Worm (Caenorhabditis elegans): Measurements from ENCODE around the gene K09H11.11.

Gene K09H11.11

DNA sequence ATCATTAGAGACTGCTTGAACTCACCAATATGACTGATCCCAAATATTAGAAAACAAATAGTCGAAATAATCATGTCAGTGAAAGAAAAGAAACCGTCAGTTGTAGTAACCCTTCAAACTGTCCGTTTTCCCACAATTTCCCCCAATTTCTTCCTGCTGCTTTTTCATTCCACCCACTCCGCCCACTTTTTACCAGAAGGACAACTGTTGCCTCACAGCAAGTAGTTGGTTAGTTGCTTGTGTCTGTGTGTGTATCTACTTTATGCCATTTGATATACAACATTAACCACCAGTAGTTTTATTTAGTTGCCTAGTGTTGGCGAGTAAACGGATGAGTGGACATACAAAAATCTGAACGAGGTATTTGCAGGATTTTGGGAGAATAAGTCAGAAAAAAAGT, 38.5 kb downstream of the K09H11.11 start, which contains the start of gene K09H11.9:
K09H11.9 (minus strand) TSS at position 101 of the 400 bp plus-strand sequence.
- TF ChIP-seq hnd-1 (tag; optimal IDR thresholded peaks at IDR 0.05) (no peak), hmbx-1 (tag; optimal IDR thresholded peaks at IDR 0.05) (no peak)

DNA sequence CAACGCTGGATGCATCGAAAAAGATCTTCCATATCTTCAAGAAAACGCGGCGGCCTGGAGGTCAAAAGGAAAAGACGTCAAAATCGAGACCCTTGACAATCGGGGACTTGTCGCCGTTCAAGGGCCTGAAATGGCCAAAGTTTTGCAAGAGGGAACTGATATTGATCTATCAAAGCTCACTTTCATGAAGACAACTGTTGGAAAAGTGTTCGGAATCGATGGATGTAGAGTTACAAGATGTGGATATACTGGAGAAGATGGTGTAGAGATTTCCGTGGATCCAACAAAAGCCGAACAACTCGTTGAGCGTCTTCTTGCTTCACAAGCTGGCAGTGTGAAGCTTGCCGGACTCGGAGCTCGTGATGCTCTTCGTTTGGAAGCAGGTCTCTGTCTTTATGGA, 41.5 kb downstream of the K09H11.11 start:
- TF ChIP-seq ceh-36 (tag; optimal IDR thresholded peaks at IDR 0.05) (no peak), hmbx-1 (tag; optimal IDR thresholded peaks at IDR 0.05) (no peak), aly-1 (tag; optimal IDR thresholded peaks at IDR 0.05) (no peak), F13C5.2 (tag; optimal IDR thresholded peaks at IDR 0.05) (no peak), hnd-1 (tag; optimal IDR thresholded peaks at IDR 0.05) (no peak), pes-1 (GFP tag; IDR thresholded peaks at IDR 0.05) (no peak), ceh-13 (GFP tag; optimal IDR thresholded peaks at IDR 0.05) (no peak)

DNA sequence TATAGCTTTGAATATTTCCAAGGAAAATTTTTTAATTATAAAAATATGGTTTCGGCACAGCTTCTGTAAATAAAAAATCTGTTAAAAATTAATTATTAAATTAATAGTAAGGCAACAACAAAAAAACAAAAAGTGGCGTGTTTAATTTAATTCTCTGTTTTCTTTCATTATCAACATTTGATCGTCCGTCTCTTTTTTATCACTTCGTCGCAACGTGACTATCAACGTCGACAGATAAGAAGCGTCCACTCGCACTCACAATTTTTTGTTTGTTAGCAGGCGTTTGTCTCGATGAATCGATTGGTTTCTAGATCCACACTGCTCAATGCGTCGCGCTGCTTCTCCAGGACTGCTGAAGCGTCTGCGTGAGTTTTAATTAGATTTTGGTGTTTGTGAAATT, 42.4 kb downstream of the K09H11.11 start, which contains the start of gene gcst-1:
gcst-1 (plus strand) TSS at position 277 of the 400 bp plus-strand sequence.
- TF ChIP-seq flt-1 (GFP tag; IDR thresholded peaks at IDR 0.05) (no peak), tbx-37 (GFP tag; conservative IDR thresholded peaks at IDR 0.05) (no peak), F13C5.2 (tag; optimal IDR thresholded peaks at IDR 0.05) (no peak), tra-4 (tag; optimal IDR thresholded peaks at IDR 0.05) (no peak), hmg-4 (GFP tag; optimal IDR thresholded peaks at IDR 0.05) (no peak), pes-1 (GFP tag; IDR thresholded peaks at IDR 0.05) (no peak), scrt-1 (GFP tag; IDR thresholded peaks at IDR 0.05) (no peak), ets-7 (tag; optimal IDR thresholded peaks at IDR 0.05) (no peak), hnd-1 (tag; optimal IDR thresholded peaks at IDR 0.05) (no peak)

DNA sequence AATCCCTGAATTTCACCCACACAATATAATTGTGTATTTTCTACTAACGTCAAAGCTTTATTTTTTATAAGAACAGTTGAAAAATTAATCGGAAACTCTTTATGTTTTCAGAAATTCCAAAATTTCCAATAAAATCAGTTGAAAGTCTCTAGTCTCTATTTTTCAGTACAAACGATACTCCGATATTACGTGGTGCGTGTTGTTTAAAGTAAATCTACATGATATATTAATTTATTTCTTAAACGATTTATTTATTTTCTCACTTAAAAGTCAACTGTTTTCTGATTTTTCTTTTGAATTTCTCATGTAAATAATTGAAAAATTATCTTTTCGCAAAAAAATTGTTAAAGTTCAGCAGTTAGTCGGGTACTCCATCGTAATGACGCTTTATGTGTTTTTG, 42.9 kb downstream of the K09H11.11 start:
- TF ChIP-seq B0310.2 (tag; optimal IDR thresholded peaks at IDR 0.05): no peak
- no peak for TF ChIP-seq ceh-36 (tag; optimal IDR thresholded peaks at IDR 0.05)

DNA sequence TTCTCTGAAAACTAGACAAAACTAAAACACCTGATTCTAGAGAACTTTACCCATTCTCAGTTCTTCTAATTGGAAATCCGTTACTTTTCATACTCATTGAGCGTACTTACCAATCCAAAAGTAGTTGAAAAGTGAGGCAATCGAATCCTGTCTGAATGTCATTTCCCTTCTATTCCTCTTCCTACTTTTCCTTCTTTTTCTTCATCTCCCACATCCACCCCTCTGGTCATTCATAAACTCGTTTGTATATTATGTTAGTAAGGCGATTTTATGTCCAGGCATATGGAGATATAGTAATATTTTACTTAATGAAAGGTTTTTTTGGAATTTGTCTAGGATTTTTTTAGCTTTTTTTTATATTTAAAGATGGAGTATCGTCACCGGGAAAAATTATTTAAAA, 46.7 kb downstream of the K09H11.11 start:
- TF ChIP-seq F13C5.2 (tag; optimal IDR thresholded peaks at IDR 0.05) (no peak), aly-1 (tag; optimal IDR thresholded peaks at IDR 0.05) (no peak), ceh-36 (tag; optimal IDR thresholded peaks at IDR 0.05) (no peak), hnd-1 (tag; optimal IDR thresholded peaks at IDR 0.05) (no peak), B0310.2 (tag; optimal IDR thresholded peaks at IDR 0.05) (no peak), pes-1 (GFP tag; IDR thresholded peaks at IDR 0.05) (no peak), tbx-37 (GFP tag; conservative IDR thresholded peaks at IDR 0.05) (no peak), ets-7 (tag; optimal IDR thresholded peaks at IDR 0.05) (no peak), sea-1 (GFP tag; conservative IDR thresholded peaks at IDR 0.05) (no peak), scrt-1 (GFP tag; IDR thresholded peaks at IDR 0.05) (no peak), hmg-4 (GFP tag; optimal IDR thresholded peaks at IDR 0.05) (no peak), tra-4 (tag; optimal IDR thresholded peaks at IDR 0.05) (no peak), ceh-13 (GFP tag; optimal IDR thresholded peaks at IDR 0.05) (no peak), flt-1 (GFP tag; IDR thresholded peaks at IDR 0.05) (no peak), tbx-11 (GFP tag; IDR thresholded peaks at IDR 0.05) (no peak)

DNA sequence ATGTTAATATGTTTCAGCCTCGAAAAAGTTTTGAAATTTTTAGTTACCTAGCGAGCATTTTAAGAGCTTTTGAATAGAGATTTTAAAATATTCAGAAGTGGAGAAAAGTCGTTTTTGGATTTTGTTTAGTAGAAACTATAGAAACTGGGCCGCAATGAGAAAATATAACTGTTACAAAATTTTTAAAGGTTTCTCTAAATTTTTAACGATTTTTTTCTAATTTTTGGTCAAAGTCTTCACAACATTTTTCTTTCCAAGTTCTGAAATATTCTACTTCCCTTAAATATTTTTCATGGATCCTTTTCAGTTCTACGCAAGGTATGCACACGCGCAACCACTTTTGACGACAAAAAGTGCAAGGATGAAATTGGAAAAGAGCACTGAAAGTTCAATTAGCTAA, 49.5 kb downstream of the K09H11.11 start, which contains the start of gene peli-1:
peli-1 (plus strand) TSS at position 301 of the 400 bp plus-strand sequence.
- TF ChIP-seq tbx-11 (GFP tag; IDR thresholded peaks at IDR 0.05) (no peak), pes-1 (GFP tag; IDR thresholded peaks at IDR 0.05) (no peak), flt-1 (GFP tag; IDR thresholded peaks at IDR 0.05) (no peak)
